Fruit fly (Drosophila melanogaster) whole organism, embryonic: ENCODE data around the gene CG42693.

Experiments used
- Atf-2 ChIP-seq: fragments of 200-800 bp; sonication (Bioruptor generic); optimal IDR thresholded peaks from 2 replicates; lab custom pipeline; 2016; ENCODE audit warnings: missing biosample characterization, missing genetic modification characterization
- Bgb ChIP-seq: fragments of 200-800 bp; sonication (Bioruptor generic); IDR thresholded peaks from 2 replicates; pipeline ENCODE4 v1.3.6; 2022; ENCODE audit warnings: missing biosample characterization, missing genetic modification characterization; ENCODE audit not compliant: partially characterized antibody
- Bteb2 ChIP-seq: fragments of 200-800 bp; sonication (Bioruptor generic); optimal IDR thresholded peaks from 2 replicates; lab custom pipeline; 2016; ENCODE audit warnings: missing biosample characterization, missing genetic modification characterization
- CG10274 ChIP-seq: fragments of 200-800 bp; sonication (Bioruptor generic); optimal IDR thresholded peaks from 3 replicates; lab custom pipeline; 2017; ENCODE audit warnings: missing biosample characterization, mild to moderate bottlenecking, missing genetic modification characterization
- CG10959 ChIP-seq: fragments of 200-800 bp; sonication (Bioruptor generic); IDR thresholded peaks from 2 replicates; pipeline ENCODE4 v1.3.6; 2022; ENCODE audit warnings: missing biosample characterization, missing genetic modification characterization
- CG12942 ChIP-seq: fragments of 200-800 bp; sonication (Bioruptor generic); optimal IDR thresholded peaks from 3 replicates; lab custom pipeline; 2016; ENCODE audit warnings: missing biosample characterization, missing genetic modification characterization
- CG13287 ChIP-seq: fragments of 200-800 bp; sonication (Bioruptor generic); IDR thresholded peaks from 2 replicates; pipeline ENCODE4 v1.3.6; 2022; ENCODE audit warnings: missing biosample characterization, missing genetic modification characterization; ENCODE audit not compliant: partially characterized antibody
- CG13424 ChIP-seq: fragments of 200-800 bp; sonication (Bioruptor generic); optimal IDR thresholded peaks from 2 replicates; lab custom pipeline; 2019; ENCODE audit warnings: missing biosample characterization, mild to moderate bottlenecking, missing genetic modification characterization, moderate library complexity
- CG14710 ChIP-seq: fragments of 200-800 bp; sonication (Bioruptor generic); optimal IDR thresholded peaks from 3 replicates; lab custom pipeline; 2019; ENCODE audit warnings: missing biosample characterization, mild to moderate bottlenecking, missing genetic modification characterization, moderate library complexity
- CG15479 ChIP-seq: fragments of 200-800 bp; sonication (Bioruptor generic); optimal IDR thresholded peaks from 3 replicates; lab custom pipeline; 2019; ENCODE audit warnings: missing biosample characterization, mild to moderate bottlenecking, missing genetic modification characterization, moderate library complexity
- CG17568 ChIP-seq: fragments of 200-800 bp; sonication (Bioruptor generic); optimal IDR thresholded peaks from 2 replicates; lab custom pipeline; 2018; ENCODE audit warnings: missing biosample characterization, mild to moderate bottlenecking, missing genetic modification characterization, moderate library complexity
- CG1792 ChIP-seq: fragments of 200-800 bp; sonication (Bioruptor generic); optimal IDR thresholded peaks from 2 replicates; lab custom pipeline; 2016; ENCODE audit warnings: missing biosample characterization, missing genetic modification characterization
- CG2712 ChIP-seq: fragments of 200-800 bp; optimal IDR thresholded peaks from 3 replicates; lab custom pipeline; 2019; ENCODE audit warnings: missing biosample characterization, mild to moderate bottlenecking, missing genetic modification characterization, moderate library complexity
- CG34422 ChIP-seq: fragments of 200-800 bp; sonication (Bioruptor generic); IDR thresholded peaks from 3 replicates; pipeline ENCODE4 v1.3.6; 2022; ENCODE audit warnings: missing biosample characterization, missing genetic modification characterization
- CG3726 ChIP-seq: fragments of 200-800 bp; sonication (Bioruptor generic); IDR thresholded peaks from 3 replicates; pipeline ENCODE4, ENCODE4 v1.3.6; 2022; ENCODE audit warnings: missing biosample characterization, missing genetic modification characterization
- CG5180 ChIP-seq: fragments of 200-800 bp; sonication (Bioruptor generic); optimal IDR thresholded peaks from 3 replicates; lab custom pipeline; 2017; ENCODE audit warnings: missing biosample characterization, missing genetic modification characterization, mild to moderate bottlenecking, moderate library complexity, missing genetic modification reagents
- CG8924 ChIP-seq: fragments of 200-800 bp; optimal IDR thresholded peaks from 3 replicates; lab custom pipeline; 2019; ENCODE audit warnings: missing biosample characterization, mild to moderate bottlenecking, missing genetic modification characterization, moderate library complexity
- CG9215 ChIP-seq: fragments of 200-800 bp; sonication (Bioruptor generic); IDR thresholded peaks from 2 replicates; pipeline ENCODE4 v1.3.6; 2022; ENCODE audit warnings: missing biosample characterization, missing genetic modification characterization
- Camta ChIP-seq: fragments of 200-800 bp; sonication (Bioruptor generic); optimal IDR thresholded peaks from 2 replicates; lab custom pipeline; 2016; ENCODE audit warnings: missing biosample characterization, missing genetic modification characterization
- Dek ChIP-seq: fragments of 200-800 bp; sonication (Bioruptor generic); optimal IDR thresholded peaks from 3 replicates; lab custom pipeline; 2019; ENCODE audit warnings: missing biosample characterization, mild to moderate bottlenecking, missing genetic modification characterization, moderate library complexity
- Dll ChIP-seq: fragments of 200-800 bp; sonication (Bioruptor generic); IDR thresholded peaks from 4 replicates; pipeline ENCODE4 v1.3.6; 2022; ENCODE audit warnings: missing biosample characterization, missing genetic modification characterization; ENCODE audit not compliant: partially characterized antibody
- ERR ChIP-seq: fragments of 200-800 bp; sonication (Bioruptor generic); optimal IDR thresholded peaks from 2 replicates; lab custom pipeline; 2016; ENCODE audit warnings: missing biosample characterization, missing genetic modification characterization
- Gsc ChIP-seq: fragments of 200-800 bp; sonication (Bioruptor generic); IDR thresholded peaks from 2 replicates; pipeline ENCODE4 v1.3.6; 2022; ENCODE audit warnings: missing biosample characterization, missing genetic modification characterization
- Hand ChIP-seq: fragments of 200-800 bp; sonication (Bioruptor generic); optimal IDR thresholded peaks from 2 replicates; lab custom pipeline; 2017; ENCODE audit warnings: mild to moderate bottlenecking, missing biosample characterization, missing genetic modification reagents, missing genetic modification characterization
- Hmr ChIP-seq: fragments of 200-800 bp; sonication (Bioruptor generic); optimal IDR thresholded peaks from 3 replicates; lab custom pipeline; 2017; ENCODE audit warnings: mild to moderate bottlenecking, missing biosample characterization, missing genetic modification reagents, missing genetic modification characterization
- Hr39 ChIP-seq: fragments of >200 bp; optimal IDR thresholded peaks from 2 replicates; lab custom pipeline; 2017
- Hr51 ChIP-seq, 2 experiments: fragments of 200-800 bp; sonication (Bioruptor generic); optimal IDR thresholded peaks; 2 replicates in 1 of 2; 3 replicates in 1 of 2; lab custom pipeline; 2016 to 2018; ENCODE audit warnings: missing biosample characterization in 2 of 2, missing genetic modification characterization in 2 of 2, mild to moderate bottlenecking in 1 of 2, moderate library complexity in 1 of 2
- Hsf ChIP-seq: fragments of 200-800 bp; sonication (Bioruptor generic); optimal IDR thresholded peaks from 3 replicates; lab custom pipeline; 2016; ENCODE audit warnings: missing biosample characterization, missing genetic modification characterization
- Lhr ChIP-seq: fragments of 200-800 bp; sonication (Bioruptor generic); optimal IDR thresholded peaks from 3 replicates; lab custom pipeline; 2017; ENCODE audit warnings: mild to moderate bottlenecking, missing biosample characterization, missing genetic modification reagents, missing genetic modification characterization
- Meics ChIP-seq: fragments of 200-800 bp; sonication (Bioruptor generic); optimal IDR thresholded peaks from 2 replicates; lab custom pipeline; 2017; ENCODE audit warnings: missing biosample characterization, mild to moderate bottlenecking, missing genetic modification characterization
- Mes4 ChIP-seq: fragments of 200-800 bp; sonication (Bioruptor generic); optimal IDR thresholded peaks from 2 replicates; lab custom pipeline; 2016; ENCODE audit warnings: missing biosample characterization, missing genetic modification characterization
- Neu2 ChIP-seq: fragments of 200-800 bp; sonication (Bioruptor generic); optimal IDR thresholded peaks from 3 replicates; lab custom pipeline; 2016; ENCODE audit warnings: missing biosample characterization, missing genetic modification characterization, borderline replicate concordance
- Ptx1 ChIP-seq: fragments of 200-800 bp; sonication (Bioruptor generic); IDR thresholded peaks from 2 replicates; pipeline ENCODE4 v1.3.6; 2022; ENCODE audit warnings: missing biosample characterization, missing genetic modification characterization
- Xrp1 ChIP-seq: fragments of 200-800 bp; sonication (Bioruptor generic); IDR thresholded peaks from 2 replicates; pipeline ENCODE4 v1.3.6; 2022; ENCODE audit warnings: missing biosample characterization, missing genetic modification characterization
- ase ChIP-seq: fragments of 200-800 bp; sonication (Bioruptor generic); IDR thresholded peaks from 3 replicates; pipeline ENCODE4 v1.3.6; 2022; ENCODE audit warnings: missing biosample characterization, missing genetic modification characterization
- ato ChIP-seq: fragments of 200-800 bp; sonication (Bioruptor generic); IDR thresholded peaks from 2 replicates; pipeline ENCODE4 v1.3.6; 2022; ENCODE audit warnings: missing biosample characterization, missing genetic modification characterization; ENCODE audit not compliant: partially characterized antibody
- az2 ChIP-seq: fragments of 200-800 bp; sonication (Bioruptor generic); optimal IDR thresholded peaks from 3 replicates; lab custom pipeline; 2016; ENCODE audit warnings: missing biosample characterization, missing genetic modification characterization
- bbx ChIP-seq: fragments of 200-800 bp; sonication (Bioruptor generic); IDR thresholded peaks from 2 replicates; pipeline ENCODE4 v1.3.6; 2022; ENCODE audit warnings: missing biosample characterization, missing genetic modification characterization; ENCODE audit not compliant: partially characterized antibody
- corto ChIP-seq: fragments of 200-800 bp; sonication (Bioruptor generic); optimal IDR thresholded peaks from 2 replicates; lab custom pipeline; 2016; ENCODE audit warnings: missing biosample characterization, mild to moderate bottlenecking, missing genetic modification characterization, moderate library complexity
- gcm2 ChIP-seq: fragments of 200-800 bp; sonication (Bioruptor generic); optimal IDR thresholded peaks from 2 replicates; lab custom pipeline; 2016; ENCODE audit warnings: missing biosample characterization, missing genetic modification characterization
- kay ChIP-seq: fragments of 200-800 bp; sonication (Bioruptor generic); optimal IDR thresholded peaks from 2 replicates; lab custom pipeline; 2016; ENCODE audit warnings: missing biosample characterization, missing genetic modification characterization
- klu ChIP-seq: fragments of 200-800 bp; sonication (Bioruptor generic); IDR thresholded peaks from 2 replicates; pipeline ENCODE4 v1.3.6; 2022; ENCODE audit warnings: missing biosample characterization, missing genetic modification characterization
- maf-S ChIP-seq: fragments of 200-800 bp; sonication (Bioruptor generic); optimal IDR thresholded peaks from 2 replicates; lab custom pipeline; 2016; ENCODE audit warnings: missing biosample characterization, missing genetic modification characterization
- nmo ChIP-seq: fragments of 200-800 bp; sonication (Bioruptor generic); optimal IDR thresholded peaks from 2 replicates; lab custom pipeline; 2018; ENCODE audit warnings: missing biosample characterization, mild to moderate bottlenecking, missing genetic modification characterization, moderate library complexity
- repo ChIP-seq: fragments of 200-800 bp; sonication (Bioruptor generic); optimal IDR thresholded peaks from 2 replicates; lab custom pipeline; 2016; ENCODE audit warnings: missing biosample characterization, missing genetic modification characterization
- tin ChIP-seq: fragments of 200-800 bp; sonication (Bioruptor generic); optimal IDR thresholded peaks from 3 replicates; lab custom pipeline; 2016; ENCODE audit warnings: missing biosample characterization, missing genetic modification characterization
- toy ChIP-seq: fragments of 200-800 bp; sonication (Bioruptor generic); IDR thresholded peaks from 2 replicates; pipeline ENCODE4 v1.3.6; 2022; ENCODE audit warnings: missing biosample characterization, missing genetic modification characterization
- tx ChIP-seq: fragments of 200-800 bp; sonication (Bioruptor generic); optimal IDR thresholded peaks from 2 replicates; lab custom pipeline; 2016; ENCODE audit warnings: missing biosample characterization, missing genetic modification characterization
- vvl ChIP-seq: fragments of 200-800 bp; sonication (Bioruptor generic); IDR thresholded peaks from 2 replicates; pipeline ENCODE4 v1.3.6; 2022; ENCODE audit warnings: missing biosample characterization, missing genetic modification characterization

Gene CG42693

DNA sequence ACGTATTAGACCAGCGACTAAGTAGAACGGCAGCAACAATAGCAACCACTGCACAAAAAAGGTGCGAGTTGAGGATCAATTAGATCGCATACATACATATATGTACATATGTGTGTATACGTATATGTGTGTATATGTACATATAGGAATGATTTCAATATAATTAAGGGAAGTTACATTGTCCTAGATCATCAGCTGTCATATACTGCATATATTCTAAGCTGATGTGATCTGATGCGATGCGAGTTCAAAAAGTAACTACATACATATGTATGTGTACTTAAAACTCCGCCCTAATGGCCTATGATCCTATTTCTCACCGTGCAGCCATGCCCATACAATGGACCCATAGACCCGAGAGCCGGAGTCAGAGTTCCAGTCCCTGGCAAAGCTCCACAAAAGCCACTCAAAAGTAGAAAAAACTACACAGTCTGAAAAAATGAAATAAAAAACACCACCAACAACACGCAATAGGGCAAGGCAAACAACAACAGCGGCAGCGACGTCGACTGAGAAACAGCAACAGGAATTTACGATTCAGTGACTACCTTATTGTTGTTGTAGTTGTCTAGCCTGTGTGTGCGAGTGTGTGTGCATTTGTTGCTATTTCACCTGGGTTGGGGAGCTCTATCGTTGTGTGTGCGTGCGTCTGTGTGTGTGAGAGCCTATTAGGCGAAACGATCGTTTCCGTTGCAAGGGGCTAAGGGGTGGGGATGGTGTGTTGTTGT lies 15.2 kb upstream of the CG42693 start (continued):
- TF ChIP-seq Hsf = no peak
- TF ChIP-seq corto = no peak
- TF ChIP-seq Meics (GFP tag; lab: Kevin White, UChicago) = peak; percentile 37

- TF ChIP-seq CG2712 = no peak
- TF ChIP-seq CG8924 (tag; lab: Kevin White, UChicago) = no peak
- no peak for TF ChIP-seq Camta
- no peak for TF ChIP-seq Dek
- no peak for TF ChIP-seq CG10274 (GFP tag; lab: Kevin White, UChicago)
- no peak for TF ChIP-seq CG12942 (GFP tag; lab: Kevin White, UChicago)
- peak; percentile 35 for TF ChIP-seq CG5180
- TF ChIP-seq CG13287 (GFP tag; lab: Robert Waterston, UW) = no peak
- no peak for TF ChIP-seq Atf-2 (GFP tag; lab: Kevin White, UChicago)
- no peak for TF ChIP-seq gcm2 (GFP tag; lab: Kevin White, UChicago)
- TF ChIP-seq ato (GFP tag; lab: Robert Waterston, UW) = no peak
- TF ChIP-seq klu (GFP tag; lab: Robert Waterston, UW) = 0 out of 2 replicates have a peak, but pooled peaks have one; percentile 8
- no peak for TF ChIP-seq CG13424 (tag; lab: Kevin White, UChicago)
- no peak for TF ChIP-seq Neu2 (GFP tag; lab: Kevin White, UChicago)
- no peak for TF ChIP-seq Hr51 (GFP tag; optimal IDR thresholded peaks at IDR 0.05; lab: Kevin White, UChicago)
- no peak for TF ChIP-seq Gsc (GFP tag; lab: Robert Waterston, UW)
- TF ChIP-seq Dll = no peak
- no peak for TF ChIP-seq az2
- no peak for TF ChIP-seq ase (GFP tag; lab: Robert Waterston, UW)
- no peak for TF ChIP-seq tin (GFP tag; lab: Kevin White, UChicago)
- no peak for TF ChIP-seq Hand (GFP tag; lab: Kevin White, UChicago)
- TF ChIP-seq Ptx1 (GFP tag; lab: Robert Waterston, UW) = no peak
- TF ChIP-seq nmo (GFP tag; lab: Kevin White, UChicago) = no peak
- no peak for TF ChIP-seq ERR (GFP tag; lab: Kevin White, UChicago)
- TF ChIP-seq kay (GFP tag; lab: Kevin White, UChicago) = peak; percentile 12
- TF ChIP-seq vvl (GFP tag; lab: Robert Waterston, UW) = no peak
- no peak for TF ChIP-seq CG10959
- TF ChIP-seq Bgb (GFP tag; lab: Robert Waterston, UW) = no peak
- TF ChIP-seq repo (GFP tag; lab: Kevin White, UChicago) = no peak
- no peak for TF ChIP-seq CG14710
- no peak for TF ChIP-seq maf-S
- TF ChIP-seq CG34422 = no peak
- no peak for TF ChIP-seq CG9215 (GFP tag; lab: Robert Waterston, UW)
- TF ChIP-seq Xrp1 (GFP tag; lab: Robert Waterston, UW) = 0 out of 2 replicates have a peak, but pooled peaks have one; percentile 16
- no peak for TF ChIP-seq Mes4 (GFP tag; lab: Kevin White, UChicago)
- TF ChIP-seq CG3726 (GFP tag; lab: Robert Waterston, UW) = no peak
- TF ChIP-seq CG17568 (GFP tag; lab: Kevin White, UChicago) = no peak
- no peak for TF ChIP-seq bbx
- TF ChIP-seq Hr39 (lab: Kevin White, UChicago) = no peak
- TF ChIP-seq Bteb2 (GFP tag; lab: Kevin White, UChicago) = no peak
- no peak for TF ChIP-seq toy (GFP tag; lab: Robert Waterston, UW)
- TF ChIP-seq tx = no peak
- TF ChIP-seq Hmr (GFP tag; lab: Kevin White, UChicago) = peak; percentile 41
- TF ChIP-seq Lhr (GFP tag; lab: Kevin White, UChicago) = no peak
- no peak for TF ChIP-seq CG1792
- no peak for TF ChIP-seq CG15479 (GFP tag; lab: Kevin White, UChicago)
These were observed 13.8 kb upstream of the CG42693 start for dm6 chr3R:31721958-31722357.
